Fruit fly (Drosophila melanogaster) whole organism, adult: Measurements from ENCODE around the gene Teh3.

ENCODE experiments used
- CG11617 ChIP-seq: fragments of 200-800 bp; sonication (Bioruptor generic); optimal IDR thresholded peaks from 2 replicates; lab custom pipeline; 2017; ENCODE audit warnings: mild to moderate bottlenecking, missing biosample characterization, missing genetic modification reagents, missing genetic modification characterization
- CG12768 ChIP-seq: fragments of 200-800 bp; sonication (Bioruptor generic); optimal IDR thresholded peaks from 2 replicates; lab custom pipeline; 2017; ENCODE audit warnings: missing biosample characterization, missing genetic modification characterization, mild to moderate bottlenecking, moderate library complexity, missing genetic modification reagents
- CG14711 ChIP-seq: fragments of 200-800 bp; sonication (Bioruptor generic); optimal IDR thresholded peaks from 2 replicates; lab custom pipeline; 2018; ENCODE audit warnings: missing biosample characterization, mild to moderate bottlenecking, missing genetic modification characterization, moderate library complexity
- CG1620 ChIP-seq: fragments of 200-800 bp; sonication (Bioruptor generic); optimal IDR thresholded peaks from 2 replicates; lab custom pipeline; 2016; ENCODE audit warnings: missing biosample characterization, missing genetic modification characterization
- CG33017 ChIP-seq: fragments of 200-800 bp; sonication (Bioruptor generic); optimal IDR thresholded peaks from 2 replicates; lab custom pipeline; 2018; ENCODE audit warnings: missing biosample characterization, mild to moderate bottlenecking, missing genetic modification characterization, moderate library complexity
- CG5204 ChIP-seq: fragments of 200-800 bp; sonication (Bioruptor generic); optimal IDR thresholded peaks from 2 replicates; lab custom pipeline; 2016; ENCODE audit warnings: missing biosample characterization, missing genetic modification characterization
- CG7045 ChIP-seq: fragments of 200-800 bp; sonication (Bioruptor generic); optimal IDR thresholded peaks from 2 replicates; lab custom pipeline; 2017; ENCODE audit warnings: missing biosample characterization, mild to moderate bottlenecking, missing genetic modification characterization
- CG7101 ChIP-seq: fragments of 200-800 bp; sonication (Bioruptor generic); optimal IDR thresholded peaks from 2 replicates; lab custom pipeline; 2018; ENCODE audit warnings: missing biosample characterization, mild to moderate bottlenecking, missing genetic modification characterization, moderate library complexity
- Clk ChIP-seq: fragments of 200-800 bp; sonication (Bioruptor generic); optimal IDR thresholded peaks from 2 replicates; lab custom pipeline; 2017; ENCODE audit warnings: missing biosample characterization, missing genetic modification characterization
- Crg-1 ChIP-seq: fragments of 200-800 bp; sonication (Bioruptor generic); optimal IDR thresholded peaks from 2 replicates; lab custom pipeline; 2016; ENCODE audit warnings: missing biosample characterization, missing genetic modification characterization
- Hr96 ChIP-seq: fragments of 200-800 bp; sonication (Bioruptor generic); optimal IDR thresholded peaks from 2 replicates; lab custom pipeline; 2016; ENCODE audit warnings: missing biosample characterization, missing genetic modification characterization
- Mnt ChIP-seq: fragments of 200-800 bp; sonication (Bioruptor generic); optimal IDR thresholded peaks from 2 replicates; lab custom pipeline; 2016; ENCODE audit warnings: missing biosample characterization, mild to moderate bottlenecking, missing genetic modification characterization
- bab1 ChIP-seq: fragments of 200-800 bp; sonication (Bioruptor generic); optimal IDR thresholded peaks from 3 replicates; lab custom pipeline; 2019; ENCODE audit warnings: missing biosample characterization, mild to moderate bottlenecking, missing genetic modification characterization, moderate library complexity
- cic ChIP-seq: fragments of 200-800 bp; sonication (Bioruptor generic); optimal IDR thresholded peaks from 2 replicates; lab custom pipeline; 2017; ENCODE audit warnings: missing biosample characterization, mild to moderate bottlenecking, missing genetic modification characterization, moderate library complexity
- cnc ChIP-seq, 2 experiments: fragments of >200 bp; optimal IDR thresholded peaks; 2 replicates each; lab custom pipeline; 2017
- kay ChIP-seq: fragments of 200-800 bp; sonication (Bioruptor generic); peaks from one replicate; lab custom pipeline; 2016; ENCODE audit warnings: missing biosample characterization, missing genetic modification characterization, borderline replicate concordance
- ovo ChIP-seq: fragments of 200-800 bp; sonication (Bioruptor generic); optimal IDR thresholded peaks from 2 replicates; lab custom pipeline; 2016; ENCODE audit warnings: missing biosample characterization, missing genetic modification characterization
- pad ChIP-seq: fragments of 200-800 bp; sonication (Bioruptor generic); optimal IDR thresholded peaks from 3 replicates; lab custom pipeline; 2017; ENCODE audit warnings: missing biosample characterization, missing genetic modification characterization, mild to moderate bottlenecking, moderate library complexity, missing genetic modification reagents
- tj ChIP-seq: fragments of 200-800 bp; sonication (Bioruptor generic); optimal IDR thresholded peaks from 3 replicates; lab custom pipeline; 2017; ENCODE audit warnings: missing biosample characterization, mild to moderate bottlenecking, missing genetic modification characterization, moderate library complexity
- toe ChIP-seq: fragments of 200-800 bp; sonication (Bioruptor generic); optimal IDR thresholded peaks from 2 replicates; lab custom pipeline; 2016; ENCODE audit warnings: missing biosample characterization, missing genetic modification characterization

Teh3 gene

DNA sequence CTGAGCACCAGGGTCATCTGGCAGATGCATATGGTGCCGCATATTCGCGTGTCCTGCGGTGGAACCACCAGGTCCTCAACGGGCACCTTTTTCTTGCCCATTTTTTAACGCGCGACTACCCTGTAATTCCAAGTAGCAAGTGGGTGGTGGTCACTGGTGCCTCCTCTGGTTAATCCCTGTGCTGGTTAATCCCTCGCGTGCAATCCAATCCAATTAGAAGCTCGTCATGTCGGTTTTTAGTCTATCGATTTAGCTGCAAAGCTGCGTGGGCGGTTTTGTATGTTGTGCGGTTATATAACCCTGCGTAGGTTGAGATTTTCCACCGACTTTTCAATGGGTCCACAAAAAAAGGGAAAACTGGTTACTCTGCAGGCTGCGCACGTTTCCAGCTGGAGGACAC, at the start of gene Teh3:
TSS of gene Teh3 (minus strand) at position 101 of the 400 bp plus-strand sequence.
- TF ChIP-seq CG12768 (GFP tag; lab: Kevin White, UChicago) (no peak), Mnt (no peak), CG7101 (no peak), Clk (GFP tag; lab: Kevin White, UChicago) (no peak), kay (GFP tag; lab: Kevin White, UChicago) (no peak), tj (GFP tag; lab: Kevin White, UChicago) (no peak), pad (GFP tag; lab: Kevin White, UChicago) (no peak), bab1 (GFP tag; lab: Kevin White, UChicago) (no peak), cnc (optimal IDR thresholded peaks at IDR 0.05; lab: Kevin White, UChicago) (no peak), CG1620 (no peak), Hr96 (GFP tag; lab: Kevin White, UChicago) (no peak), ovo (no peak), CG33017 (tag; lab: Kevin White, UChicago) (no peak), Crg-1 (GFP tag; lab: Kevin White, UChicago) (no peak)

DNA sequence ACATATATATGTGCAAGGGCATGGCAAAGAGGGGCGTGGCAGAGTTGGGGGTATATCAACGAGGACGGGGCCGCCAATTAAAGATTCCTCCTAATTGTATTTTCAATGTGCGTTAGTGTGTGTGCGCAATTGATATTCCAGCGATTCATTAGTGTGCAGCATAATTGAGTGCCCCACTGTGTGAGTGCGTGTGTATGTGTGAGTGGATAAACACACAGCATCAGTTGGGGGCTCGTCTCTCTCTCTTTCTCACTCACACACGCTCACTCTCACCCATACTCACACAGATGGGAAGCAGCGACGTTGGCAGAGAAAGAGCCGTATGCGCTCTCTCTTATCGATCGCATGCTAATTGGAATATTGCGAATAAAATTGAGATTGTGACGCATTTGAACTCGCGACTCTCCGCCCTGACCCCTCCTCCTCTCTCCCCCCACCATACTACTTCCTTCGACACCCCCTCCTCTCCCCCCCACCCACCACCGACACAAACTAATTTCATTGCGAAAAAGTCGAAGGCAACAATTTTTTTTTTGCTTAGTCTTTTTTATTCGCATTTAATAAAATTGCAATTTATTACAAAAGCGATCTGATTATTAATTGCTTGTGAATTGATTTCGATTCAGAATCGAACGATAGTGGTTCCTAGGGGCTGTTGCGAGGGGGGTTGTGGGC, 49.3 kb upstream of the Teh3 start:
- no peak for TF ChIP-seq pad (GFP tag; lab: Kevin White, UChicago)
- no peak for TF ChIP-seq CG7101
- TF ChIP-seq CG12768 (GFP tag; lab: Kevin White, UChicago), result peak; percentile 9
- peak; percentile 37 for TF ChIP-seq kay (GFP tag; lab: Kevin White, UChicago)
- peak; percentile 91 for TF ChIP-seq cic (GFP tag; lab: Kevin White, UChicago)
- peak; percentile 90 for TF ChIP-seq tj (GFP tag; lab: Kevin White, UChicago)

DNA sequence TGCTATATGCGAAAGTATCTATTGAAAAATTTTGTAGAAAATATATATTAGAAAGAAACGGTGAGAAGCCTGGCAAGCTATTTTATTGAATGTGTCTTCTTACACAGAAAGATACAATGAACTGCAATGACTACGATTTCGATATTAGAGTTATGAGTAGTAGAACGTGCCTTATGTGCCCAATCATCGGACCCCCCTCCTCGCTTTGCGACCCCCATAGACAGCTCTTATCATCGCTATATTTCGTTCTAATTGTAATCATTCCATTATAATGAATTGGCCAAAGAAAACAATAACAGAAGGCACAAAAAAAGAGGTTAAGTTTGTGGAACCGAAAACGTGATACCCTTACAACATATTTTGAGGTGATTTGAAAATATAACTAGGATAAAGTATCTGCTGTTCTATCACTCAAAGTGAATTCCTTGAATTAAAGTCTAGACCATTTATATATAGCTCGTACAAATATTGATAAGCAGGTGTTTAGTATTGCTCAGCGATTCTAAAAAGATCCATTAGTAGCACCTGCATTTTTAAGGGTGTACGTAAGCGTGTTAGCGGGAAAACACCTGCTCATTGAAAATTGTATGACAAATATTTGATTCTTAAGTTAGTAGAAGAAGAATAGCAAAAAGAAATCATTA, 48.4 kb upstream of the Teh3 start:
- no peak for TF ChIP-seq Hr96 (GFP tag; lab: Kevin White, UChicago)
- TF ChIP-seq CG33017 (tag; lab: Kevin White, UChicago), result no peak
- no peak for TF ChIP-seq CG1620
- no peak for TF ChIP-seq cic (GFP tag; lab: Kevin White, UChicago)
- peak; percentile 50 for TF ChIP-seq kay (GFP tag; lab: Kevin White, UChicago)
- no peak for TF ChIP-seq CG7101
- TF ChIP-seq tj (GFP tag; lab: Kevin White, UChicago), result no peak
- no peak for TF ChIP-seq Crg-1 (GFP tag; lab: Kevin White, UChicago)

dm6 chr3L:4232227-4232626, 47.8 kb upstream of the Teh3 start:
- no peak for TF ChIP-seq CG14711 (tag; lab: Kevin White, UChicago)
- peak; percentile 89 for TF ChIP-seq tj (GFP tag; lab: Kevin White, UChicago)

- TF ChIP-seq Mnt, result no peak
- no peak for TF ChIP-seq CG7101
- no peak for TF ChIP-seq tj (GFP tag; lab: Kevin White, UChicago)
- TF ChIP-seq CG1620, result no peak
- TF ChIP-seq Clk (GFP tag; lab: Kevin White, UChicago), result no peak
- no peak for TF ChIP-seq toe (GFP tag; lab: Kevin White, UChicago)
- TF ChIP-seq bab1 (GFP tag; lab: Kevin White, UChicago), result no peak
- no peak for TF ChIP-seq kay (GFP tag; lab: Kevin White, UChicago)
Observed at dm6 chr3L:4231401-4232014, 47.0 kb upstream of the Teh3 start.

DNA sequence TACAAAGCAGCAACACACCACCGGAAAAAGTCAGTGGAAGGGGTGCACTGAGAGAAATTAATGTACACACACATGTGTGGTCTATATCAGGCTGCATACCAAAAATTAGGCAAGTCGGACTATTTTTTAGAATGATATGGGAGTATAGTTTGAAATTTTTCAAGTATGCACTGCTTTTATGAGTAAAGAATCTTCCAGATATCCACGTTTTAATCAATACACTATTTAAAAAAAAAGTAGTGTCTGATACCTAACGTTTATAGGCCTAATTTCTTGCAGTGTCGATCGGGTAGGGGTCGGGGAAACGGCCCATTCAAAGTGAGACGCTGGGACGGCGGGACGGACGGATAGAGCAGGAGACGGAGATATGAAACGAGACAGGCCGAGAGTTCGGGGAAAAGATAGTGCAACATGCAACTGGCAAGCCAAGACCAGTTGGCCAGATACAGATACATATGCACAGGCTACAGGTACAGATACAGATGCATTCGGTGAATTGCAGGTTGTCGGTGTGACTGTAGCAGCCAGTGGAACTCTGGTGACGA, 46.0 kb upstream of the Teh3 start:
- TF ChIP-seq cnc (optimal IDR thresholded peaks at IDR 0.05; lab: Kevin White, UChicago) (no peak), CG7101 (peak; percentile 4), Hr96 (GFP tag; lab: Kevin White, UChicago) (peak; percentile 43), ovo (no peak), bab1 (GFP tag; lab: Kevin White, UChicago) (peak; percentile 2), tj (GFP tag; lab: Kevin White, UChicago) (peak; percentile 3), pad (GFP tag; lab: Kevin White, UChicago) (peak; percentile 12)

DNA sequence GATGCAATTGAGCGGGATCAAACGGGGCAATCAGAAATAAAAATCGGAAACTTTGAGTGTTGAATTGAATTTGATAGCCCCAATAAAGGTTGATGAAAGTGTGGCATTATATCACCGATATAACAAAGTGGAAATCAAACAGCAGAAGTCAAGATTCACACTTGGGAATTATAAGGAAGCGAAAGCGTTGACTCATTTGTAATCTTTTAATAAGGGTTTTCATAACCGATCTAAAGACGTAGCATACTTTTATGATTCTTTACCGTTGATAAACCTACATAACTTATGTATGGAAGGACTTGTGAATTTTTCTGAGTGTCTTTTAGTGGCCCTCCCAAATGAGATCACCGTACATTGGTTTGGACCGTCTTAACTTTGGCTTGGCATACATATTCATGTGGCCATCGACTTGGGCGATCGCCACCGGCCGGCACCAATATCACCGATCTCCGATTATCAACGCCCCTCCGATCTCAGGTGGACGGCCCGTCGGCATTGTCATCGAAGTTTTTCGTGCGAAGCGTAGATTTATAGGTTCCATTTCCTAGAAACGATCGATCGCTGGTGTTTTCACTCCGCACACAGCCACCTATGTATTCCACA, 45.0 kb upstream of the Teh3 start:
- TF ChIP-seq CG5204 (GFP tag; lab: Kevin White, UChicago) (no peak), bab1 (GFP tag; lab: Kevin White, UChicago) (no peak), Hr96 (GFP tag; lab: Kevin White, UChicago) (no peak), Mnt (no peak), CG14711 (tag; lab: Kevin White, UChicago) (no peak), CG7101 (no peak), CG7045 (GFP tag; lab: Kevin White, UChicago) (no peak), Clk (GFP tag; lab: Kevin White, UChicago) (no peak), CG33017 (tag; lab: Kevin White, UChicago) (no peak), kay (GFP tag; lab: Kevin White, UChicago) (no peak), CG12768 (GFP tag; lab: Kevin White, UChicago) (no peak), Crg-1 (GFP tag; lab: Kevin White, UChicago) (no peak), CG11617 (GFP tag; lab: Kevin White, UChicago) (no peak), CG1620 (no peak), toe (GFP tag; lab: Kevin White, UChicago) (no peak), cnc (optimal IDR thresholded peaks at IDR 0.05; lab: Kevin White, UChicago) (no peak), cic (GFP tag; lab: Kevin White, UChicago) (no peak), tj (GFP tag; lab: Kevin White, UChicago) (no peak), ovo (no peak), pad (GFP tag; lab: Kevin White, UChicago) (no peak)
